Worm (Caenorhabditis elegans) whole organism, young adult: ENCODE results near the gene C07G1.15.

ENCODE experiments used
- B0261.1 ChIP-seq: sonication (generic microtip); optimal IDR thresholded peaks from 2 replicates; lab custom pipeline; 2016; ENCODE audit warnings: mild to moderate bottlenecking, missing genetic modification characterization, moderate library complexity, missing compliant biosample characterization
- C06A6.2 ChIP-seq: fragments of 200-800 bp; sonication (Bioruptor generic); conservative IDR thresholded peaks from 2 replicates; pipeline ENCODE4 v1.3.6; 2022; ENCODE audit warnings: missing genetic modification characterization, missing compliant biosample characterization
- bed-1 ChIP-seq: fragments of 200-800 bp; sonication (Bioruptor generic); IDR thresholded peaks from 2 replicates; pipeline ENCODE4 v1.3.6; 2022; ENCODE audit warnings: missing genetic modification reagents, missing genetic modification characterization, missing compliant biosample characterization
- lin-54 ChIP-seq: fragments of 200-800 bp; sonication (Bioruptor generic); optimal IDR thresholded peaks from 2 replicates; lab custom pipeline; 2018; ENCODE audit warnings: mild to moderate bottlenecking, missing genetic modification characterization, missing compliant biosample characterization
- lsl-1 ChIP-seq: fragments of 200-800 bp; sonication (Bioruptor generic); optimal IDR thresholded peaks from 2 replicates; lab custom pipeline; 2018; ENCODE audit warnings: mild to moderate bottlenecking, missing genetic modification characterization, moderate library complexity, missing compliant biosample characterization
- lsy-27 ChIP-seq: sonication (generic microtip); optimal IDR thresholded peaks from 2 replicates; lab custom pipeline; 2017; ENCODE audit warnings: missing genetic modification characterization, mild to moderate bottlenecking, missing compliant biosample characterization, antibody characterized with exemption, missing genotype, borderline replicate concordance; ENCODE audit not compliant: insufficient read depth
- tbx-9 ChIP-seq: sonication (generic microtip); optimal IDR thresholded peaks from 2 replicates; lab custom pipeline; 2016; ENCODE audit warnings: borderline replicate concordance, missing genetic modification characterization, inconsistent platforms, missing compliant biosample characterization

DNA sequence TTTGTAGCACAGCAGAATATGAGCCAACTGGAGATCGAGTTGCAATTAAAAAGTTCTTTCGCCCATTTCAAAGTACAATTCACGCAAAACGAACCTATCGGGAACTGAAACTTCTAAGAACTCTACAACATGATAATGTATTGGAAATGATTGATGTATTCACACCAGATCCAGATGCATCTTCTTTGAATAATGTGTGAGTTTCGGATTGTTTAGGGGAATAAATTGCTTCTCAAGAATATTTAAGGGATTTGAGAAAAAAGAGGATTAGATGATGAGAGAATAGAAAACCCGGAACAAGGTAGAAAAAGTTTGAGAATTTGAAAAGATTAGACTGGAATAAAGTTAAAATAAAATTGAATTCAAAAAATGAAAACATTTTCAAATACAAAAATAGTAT is 25.4 kb upstream of the C07G1.15 start:
- no peak for TF ChIP-seq lsy-27 (tag; lab: Kevin White, UChicago)
- no peak for TF ChIP-seq B0261.1 (tag; lab: Kevin White, UChicago)
- TF ChIP-seq C06A6.2 (GFP tag; lab: Robert Waterston, UW) = no peak
- TF ChIP-seq lsl-1 = no peak
- TF ChIP-seq lin-54 (GFP tag; lab: Kevin White, UChicago) = no peak
- no peak for TF ChIP-seq tbx-9 (tag; lab: Kevin White, UChicago)
- TF ChIP-seq bed-1 (GFP tag; lab: Robert Waterston, UW) = no peak
